Fruit fly (Drosophila melanogaster) ovary, adult (tissue): Measurements from ENCODE around the gene CG9114.

Experiments
- CG17801 ChIP-seq: fragments of 200-800 bp; optimal IDR thresholded peaks from 2 replicates; lab custom pipeline; 2019; ENCODE audit warnings: missing biosample characterization, mild to moderate bottlenecking, missing genetic modification characterization, moderate library complexity; ENCODE audit not compliant: partially characterized antibody

CG9114 gene

DNA sequence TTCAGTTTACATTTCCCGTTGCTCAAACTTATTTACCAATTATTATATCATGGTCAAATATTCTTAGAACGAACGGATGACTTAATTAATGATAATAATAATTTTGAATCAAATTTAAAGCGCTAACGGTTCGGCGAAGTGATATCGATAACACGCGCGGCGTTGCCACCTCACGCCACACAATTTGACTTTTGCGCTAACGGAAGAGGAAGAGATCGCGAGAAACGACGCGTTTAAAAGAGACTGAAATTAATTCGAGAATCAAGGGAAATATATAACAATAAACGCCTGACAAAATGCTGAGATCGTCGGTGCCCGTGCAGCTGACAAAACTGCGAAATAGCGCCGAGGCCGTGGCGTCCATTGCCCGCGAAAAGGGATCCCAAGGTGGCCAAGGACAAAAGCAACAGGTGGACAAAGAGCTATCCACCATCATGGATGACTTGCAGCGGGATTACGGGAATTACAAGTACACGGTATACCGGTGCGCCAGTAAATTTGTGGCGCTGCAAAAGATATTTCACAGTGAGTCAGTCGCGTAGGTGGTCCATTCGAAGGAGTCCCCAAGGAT lies 4.7 kb downstream of the CG9114 start, which contains the start of gene dah:
Gene dah (plus strand): TSS at position 195 of the 571 bp plus-strand sequence.
- TF ChIP-seq CG17801 (GFP tag; lab: Kevin White, UChicago), result no peak

DNA sequence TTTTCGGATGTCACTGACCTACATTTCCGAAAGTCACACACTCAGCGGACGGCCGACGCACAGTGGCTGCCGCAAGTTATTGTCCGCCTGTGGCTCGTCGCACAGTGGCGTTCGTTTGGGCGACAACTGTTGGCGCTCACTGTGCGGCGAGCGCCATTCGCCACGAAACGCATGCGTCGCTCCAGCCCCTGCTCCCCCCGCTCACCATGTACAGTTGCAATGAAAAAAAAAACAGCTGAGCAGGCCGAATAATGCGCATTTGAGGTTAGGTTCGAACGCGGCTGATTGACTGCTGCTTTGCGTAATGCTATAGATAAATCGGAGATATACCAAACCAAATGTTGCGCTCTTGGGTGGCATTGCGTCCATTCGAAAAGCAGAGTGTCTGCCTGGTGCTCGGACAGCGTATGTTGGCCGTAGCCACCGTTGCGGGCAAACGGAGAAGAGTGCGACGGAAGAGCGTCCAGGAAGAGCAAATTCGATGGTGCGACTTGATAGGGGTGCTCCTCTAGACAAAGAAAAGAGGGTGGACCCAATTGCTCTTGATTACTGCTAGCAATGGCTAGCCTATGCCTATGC lies 9.6 kb downstream of the CG9114 start:
- peak; percentile 77 for TF ChIP-seq CG17801 (GFP tag; lab: Kevin White, UChicago)

DNA sequence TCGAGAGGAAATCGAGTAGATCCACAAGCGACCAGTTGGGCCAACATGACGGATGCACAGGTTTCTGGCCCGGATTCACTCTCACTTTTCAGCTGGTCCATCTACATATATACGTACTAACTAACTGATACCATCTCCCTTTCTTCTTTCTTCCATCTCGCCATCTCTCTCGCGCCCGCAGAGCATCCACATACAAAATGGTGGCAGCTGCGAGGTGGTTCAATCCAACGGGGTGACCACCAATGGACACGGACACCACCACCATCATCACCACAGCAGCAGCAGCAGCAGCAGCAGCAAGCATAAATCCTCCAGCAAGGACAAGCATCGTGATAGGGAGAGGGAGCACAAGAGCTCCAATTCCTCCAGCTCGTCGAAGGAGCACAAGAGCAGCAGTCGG lies 12.0 kb downstream of the CG9114 start:
- TF ChIP-seq CG17801 (GFP tag; lab: Kevin White, UChicago), result no peak

DNA sequence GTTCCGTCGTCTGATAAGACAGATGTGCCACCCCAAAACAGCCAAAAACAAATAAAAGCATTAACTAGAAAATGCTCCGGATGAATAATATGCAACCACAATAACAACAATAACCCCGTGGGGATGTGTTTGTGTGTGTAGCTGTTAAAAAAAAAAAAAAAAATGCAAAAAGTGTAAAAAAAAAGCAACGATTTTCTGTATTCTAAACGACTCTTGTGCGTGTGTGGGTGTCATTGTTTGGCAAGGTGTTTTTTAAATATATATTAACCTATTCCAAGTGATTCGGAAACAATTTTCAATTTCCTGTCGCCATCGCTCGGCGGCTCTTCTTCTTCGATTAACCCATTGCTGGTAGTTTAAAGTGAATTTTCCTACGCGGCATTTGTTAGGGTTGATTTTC lies 12.4 kb downstream of the CG9114 start:
- TF ChIP-seq CG17801 (GFP tag; lab: Kevin White, UChicago), result peak; percentile 38

DNA sequence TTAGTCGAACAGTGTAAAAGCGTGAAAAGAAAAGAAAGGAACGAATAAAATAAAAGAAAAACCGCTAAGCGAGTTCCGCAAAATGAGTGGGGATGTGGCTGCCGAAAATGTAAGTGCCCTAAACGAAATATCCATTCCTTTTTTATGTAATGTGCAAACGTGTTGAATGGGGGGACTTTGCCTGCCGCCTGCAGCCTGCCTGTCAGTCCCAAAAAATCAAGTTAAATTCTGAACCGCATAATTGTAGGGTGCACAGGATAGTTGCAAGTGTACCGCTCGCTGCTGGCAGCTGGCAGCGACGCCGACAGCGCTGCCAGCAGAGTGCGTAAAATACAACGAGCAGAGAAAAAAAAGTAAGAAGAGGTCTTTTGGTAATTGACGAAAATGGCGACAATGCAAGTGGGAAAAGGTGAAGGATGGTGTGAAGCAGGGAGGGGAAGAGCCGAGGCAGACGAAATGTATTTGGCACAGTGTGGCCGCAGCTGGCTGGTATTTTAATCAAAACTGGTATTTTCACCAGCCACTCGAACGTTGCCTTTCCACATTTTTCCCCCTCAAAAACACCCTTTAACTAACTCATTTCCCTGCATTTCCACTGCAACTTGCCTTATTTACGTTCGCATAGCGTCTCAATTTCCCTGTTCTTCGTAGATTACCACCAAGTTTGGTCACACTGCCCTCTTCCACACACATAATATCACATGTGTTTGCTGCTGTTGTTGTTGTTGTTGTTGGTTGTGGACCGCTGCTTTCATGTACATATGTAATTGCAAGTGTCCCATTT lies 13.1 kb downstream of the CG9114 start:
- TF ChIP-seq CG17801 (GFP tag; lab: Kevin White, UChicago), result no peak

DNA sequence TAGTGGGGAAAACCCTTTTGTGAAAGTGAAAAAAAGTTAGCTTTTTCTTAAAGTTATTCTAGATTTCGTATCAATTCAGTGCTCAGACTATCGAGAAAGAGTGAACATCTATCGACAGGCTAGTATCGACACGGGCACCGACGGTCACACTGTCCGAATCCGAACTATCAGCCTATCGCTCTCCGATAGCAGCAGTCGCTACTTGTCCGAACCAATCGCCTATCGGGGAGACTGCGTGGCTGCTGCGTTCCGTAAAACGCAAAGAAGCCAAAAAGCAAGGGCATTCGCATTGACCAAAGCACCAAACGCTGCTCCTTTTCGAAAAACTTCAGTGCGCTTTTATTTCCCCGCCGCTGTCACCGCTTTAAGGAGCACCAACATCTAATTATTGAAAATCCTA lies 13.7 kb downstream of the CG9114 start, which contains the start of gene Top1:
Gene Top1 (plus strand): TSS at position 190 of the 400 bp plus-strand sequence.
- peak; percentile 31 for TF ChIP-seq CG17801 (GFP tag; lab: Kevin White, UChicago)

DNA sequence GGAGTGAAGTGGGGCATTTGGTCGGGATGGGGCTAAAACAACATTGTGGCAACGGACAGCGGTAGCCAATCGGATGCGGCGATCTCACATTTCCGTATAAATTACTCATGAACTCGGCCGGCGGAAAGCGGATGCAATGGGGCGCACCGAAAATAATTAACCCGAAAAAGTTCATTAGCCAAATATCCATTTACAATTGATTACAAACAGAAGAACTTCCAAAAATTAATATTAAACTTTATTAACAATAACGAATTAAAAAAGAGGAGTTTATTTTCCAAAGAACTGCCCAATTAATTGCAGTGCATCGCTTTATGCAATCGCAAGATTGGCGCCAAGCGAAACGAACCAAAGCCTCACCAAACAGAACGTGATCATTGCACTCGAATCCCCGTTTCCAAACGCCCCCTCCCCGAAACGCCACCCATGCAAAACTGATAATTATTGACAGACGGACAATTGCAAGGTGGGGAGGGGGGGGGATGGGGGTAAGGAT lies 19.1 kb downstream of the CG9114 start:
- TF ChIP-seq CG17801 (GFP tag; lab: Kevin White, UChicago), result peak; percentile 56

DNA sequence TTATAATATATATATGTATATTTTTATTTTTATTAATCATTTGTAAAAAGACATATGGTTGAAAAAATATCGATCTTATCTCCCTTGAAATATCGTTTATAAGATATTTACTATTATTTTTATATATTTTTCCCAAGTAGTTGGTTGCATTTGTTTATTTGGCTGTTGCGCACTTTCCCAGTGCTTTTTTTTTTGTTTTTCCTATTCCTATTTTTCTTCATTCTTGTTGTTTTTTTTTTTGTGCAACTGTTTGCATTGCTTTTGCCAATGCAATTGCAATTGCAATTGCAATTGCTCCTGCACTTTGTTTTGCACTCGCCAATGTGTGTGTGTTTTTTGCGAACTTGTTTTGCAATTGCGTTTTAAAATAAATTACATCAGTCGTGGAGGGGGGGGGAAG lies 19.6 kb downstream of the CG9114 start:
- TF ChIP-seq CG17801 (GFP tag; lab: Kevin White, UChicago), result no peak

DNA sequence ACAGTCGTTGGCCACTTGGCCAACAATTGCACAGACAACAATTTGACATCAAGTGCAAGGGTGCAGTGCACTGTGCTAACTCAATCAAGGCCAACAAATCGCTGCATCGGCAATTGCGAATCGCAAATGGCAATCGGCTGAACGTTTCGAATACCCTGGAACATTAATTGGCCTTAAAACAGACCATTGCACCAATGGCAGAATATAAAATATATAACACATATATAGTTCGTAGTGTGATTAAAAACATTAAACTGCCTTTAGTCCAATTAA lies 20.1 kb downstream of the CG9114 start:
- no peak for TF ChIP-seq CG17801 (GFP tag; lab: Kevin White, UChicago)

DNA sequence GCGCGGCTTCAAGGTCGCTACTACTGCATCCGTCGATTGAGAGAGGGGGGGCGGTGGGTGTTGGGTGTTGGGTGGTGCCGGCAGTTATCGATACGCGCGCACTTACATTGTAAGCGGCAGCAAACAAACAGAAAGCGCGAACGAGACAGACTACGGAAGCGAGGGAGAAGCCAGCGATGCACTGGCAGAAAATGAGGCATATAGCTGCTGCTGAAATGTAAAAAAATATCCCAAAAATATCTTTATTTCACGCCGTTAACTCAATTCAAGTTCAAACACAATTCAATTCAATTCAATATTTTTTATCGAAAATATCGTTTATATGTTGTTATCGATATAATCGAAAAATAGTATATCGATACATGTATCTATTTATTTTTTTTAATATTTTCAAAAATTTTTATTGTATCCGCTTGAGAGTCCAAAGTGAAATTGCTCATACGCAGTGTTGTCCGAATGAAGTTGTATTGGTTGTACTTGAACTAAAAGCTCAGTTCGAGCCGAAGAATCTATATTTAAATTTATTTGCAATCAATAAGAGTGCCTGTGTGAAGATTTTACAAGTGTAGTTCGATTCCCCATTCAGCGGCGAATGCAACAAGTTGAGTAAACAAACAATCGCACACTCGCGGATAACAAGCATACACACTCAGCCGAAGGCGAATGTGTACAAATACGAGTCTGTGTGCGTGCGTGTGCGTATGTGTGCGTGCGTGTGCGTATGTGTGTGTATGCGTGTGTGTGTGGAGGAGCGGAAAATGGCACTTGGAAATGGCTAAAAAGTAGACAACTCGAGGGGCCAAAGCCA lies 20.7 kb downstream of the CG9114 start:
- peak; percentile 74 for TF ChIP-seq CG17801 (GFP tag; lab: Kevin White, UChicago)

DNA sequence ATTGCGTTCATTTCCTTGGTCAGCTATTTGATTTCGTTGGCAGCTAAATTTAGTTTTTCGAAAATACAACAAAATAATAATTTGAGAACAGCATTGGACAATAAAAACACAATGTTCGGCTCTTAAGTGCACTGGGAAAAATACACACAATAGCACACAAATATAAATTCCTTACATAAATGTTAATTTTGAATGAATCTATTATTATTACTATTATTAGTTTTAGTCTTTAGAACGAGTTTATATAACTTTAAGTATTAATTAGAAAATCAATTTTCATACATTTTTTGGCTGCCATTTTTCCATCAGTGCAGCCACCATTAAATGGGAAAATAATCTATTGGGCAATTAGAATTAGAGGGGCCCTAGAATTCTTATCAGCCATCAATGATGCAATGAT lies 23.0 kb downstream of the CG9114 start:
- TF ChIP-seq CG17801 (GFP tag; lab: Kevin White, UChicago), result no peak

DNA sequence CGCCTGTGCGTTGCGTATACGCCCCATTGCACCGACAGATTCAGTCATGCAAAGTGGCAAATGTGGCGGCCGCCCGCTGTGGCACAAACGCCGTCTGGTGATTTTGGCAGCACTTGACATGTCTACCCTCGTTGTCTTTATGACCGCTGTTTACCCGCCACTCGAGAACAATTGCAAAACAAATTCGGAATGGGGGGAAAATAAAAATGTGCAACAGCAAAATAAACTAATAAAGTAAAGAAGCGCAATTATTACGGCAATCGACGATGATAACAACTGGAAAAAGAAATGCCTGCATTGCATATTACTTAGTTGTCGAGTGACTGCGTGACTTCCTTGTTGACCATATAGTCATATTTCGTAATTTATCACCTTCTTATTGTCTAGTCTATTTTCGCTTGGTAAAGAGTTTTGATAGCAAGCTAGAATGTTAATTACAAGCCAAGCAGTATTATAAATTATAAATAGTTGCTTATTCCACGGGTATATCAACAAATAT lies 24.4 kb downstream of the CG9114 start:
- peak; percentile 81 for TF ChIP-seq CG17801 (GFP tag; lab: Kevin White, UChicago)

DNA sequence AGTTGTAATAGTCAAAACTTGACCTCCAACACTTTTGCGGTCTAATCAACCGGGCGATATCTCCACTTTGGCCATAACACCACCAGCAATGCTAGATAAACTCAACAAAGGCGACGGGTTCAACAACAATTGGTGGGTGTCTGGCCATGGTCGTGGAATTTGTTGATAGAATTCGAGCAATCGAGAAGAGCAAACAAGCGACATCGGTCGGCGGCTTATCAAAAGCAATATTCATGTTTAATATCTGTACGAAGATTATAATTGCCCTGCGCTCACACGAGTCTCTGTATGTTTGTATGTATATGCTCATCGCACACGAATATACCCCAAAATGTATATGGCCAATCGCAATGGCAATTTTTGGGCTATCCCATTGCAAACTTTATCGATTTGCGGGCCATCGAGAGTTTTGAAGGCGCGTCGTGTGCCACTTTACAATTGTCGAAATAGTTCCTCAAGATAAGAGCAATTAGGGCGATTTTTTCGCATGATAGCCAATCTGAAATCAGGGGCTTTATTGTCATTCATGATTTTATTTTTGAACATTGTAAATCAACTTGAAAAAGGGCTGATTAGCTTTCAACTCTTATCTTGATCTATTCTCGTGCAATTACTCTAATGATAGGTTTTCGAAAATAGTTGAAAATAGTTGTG lies 25.3 kb downstream of the CG9114 start:
- TF ChIP-seq CG17801 (GFP tag; lab: Kevin White, UChicago), result no peak
